Worm (Caenorhabditis elegans): ENCODE results near the gene T22B7.8.

Gene T22B7.8

DNA sequence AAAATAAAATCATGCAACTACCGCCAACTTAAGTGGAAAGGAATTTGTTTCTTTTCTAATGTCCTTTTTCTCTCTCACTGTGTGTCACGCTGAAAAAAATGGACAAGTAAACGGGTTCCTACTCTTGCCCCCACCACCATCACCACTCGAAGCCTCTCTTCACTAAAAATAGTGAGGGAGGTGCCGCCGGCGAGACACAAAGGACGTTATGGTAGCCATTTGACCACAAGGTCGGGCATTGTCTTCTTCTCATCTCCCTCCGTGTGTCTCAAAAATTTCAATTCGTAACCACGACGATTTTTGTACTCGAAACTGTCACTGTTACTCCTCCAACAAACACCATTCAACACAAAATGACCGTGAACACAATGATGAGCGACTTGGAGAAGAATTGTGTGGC lies 27.9 kb downstream of the T22B7.8 start, which contains the start of gene T22B7.22:
TSS of gene T22B7.22 (plus strand) at position 354 of the 400 bp plus-strand sequence.
- TF ChIP-seq nhr-25 (tag; optimal IDR thresholded peaks at IDR 0.05) (peak; percentile 83), aly-2 (tag; optimal IDR thresholded peaks at IDR 0.05) (no peak), nhr-43 (tag; optimal IDR thresholded peaks at IDR 0.05; ENCODE audit: poor library complexity, severe bottlenecking) (peak; percentile 28)

DNA sequence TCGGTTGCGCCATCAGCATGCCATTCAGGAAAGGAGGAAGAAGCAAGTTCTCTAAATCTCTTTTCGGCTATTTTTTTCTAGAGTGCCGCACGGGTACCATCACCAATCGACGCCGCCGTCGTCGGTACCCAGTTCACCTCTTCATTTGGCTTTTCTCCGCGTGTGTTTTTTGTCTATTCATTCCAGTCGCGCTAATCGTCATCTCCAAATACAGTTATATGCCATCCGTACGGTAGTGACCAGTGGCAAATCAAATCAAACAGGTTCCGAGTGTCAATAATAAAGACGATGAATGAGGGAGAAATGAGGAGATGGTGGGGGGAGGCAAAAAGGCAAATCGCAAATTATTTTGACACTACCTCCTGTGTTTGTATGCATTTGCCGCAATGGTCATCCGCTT lies 29.5 kb downstream of the T22B7.8 start:
- TF ChIP-seq nhr-25 (tag; optimal IDR thresholded peaks at IDR 0.05): peak; percentile 70
- no peak for TF ChIP-seq nhr-76 (tag; optimal IDR thresholded peaks at IDR 0.05)
- no peak for TF ChIP-seq nhr-12 (tag; optimal IDR thresholded peaks at IDR 0.05)
- no peak for TF ChIP-seq eor-1 (tag; optimal IDR thresholded peaks at IDR 0.05)

DNA sequence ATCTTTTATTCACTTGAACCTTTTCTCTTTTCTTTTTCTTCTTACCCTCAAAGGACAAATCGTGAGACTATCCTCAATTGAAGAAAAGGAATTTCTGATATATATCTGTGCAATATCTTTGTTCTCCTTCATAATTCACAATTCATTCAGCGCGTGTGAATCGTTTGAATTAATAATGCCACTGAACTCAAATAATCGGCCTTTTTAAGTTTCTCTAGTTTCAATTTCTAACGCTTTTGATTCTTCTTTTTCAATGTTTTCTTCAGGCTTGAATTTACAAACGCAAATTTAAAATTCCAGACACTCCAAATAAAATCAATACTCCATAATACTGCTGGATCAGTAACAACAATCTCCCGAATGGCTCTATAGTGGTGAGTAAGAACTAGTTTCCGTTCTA lies 31.8 kb downstream of the T22B7.8 start, which contains the start of gene egl-13:
TSS of gene egl-13 (plus strand) at position 301 of the 400 bp plus-strand sequence.
- TF ChIP-seq fkh-10 (GFP tag; optimal IDR thresholded peaks at IDR 0.05) (no peak), lsy-12 (tag; optimal IDR thresholded peaks at IDR 0.05) (no peak), tbx-2 (tag; optimal IDR thresholded peaks at IDR 0.05) (no peak), eor-1 (tag; optimal IDR thresholded peaks at IDR 0.05) (no peak), nhr-23 (tag; optimal IDR thresholded peaks at IDR 0.05) (no peak), unc-62 (GFP tag; optimal IDR thresholded peaks at IDR 0.05) (no peak), hmg-11 (tag; optimal IDR thresholded peaks at IDR 0.05) (no peak)

DNA sequence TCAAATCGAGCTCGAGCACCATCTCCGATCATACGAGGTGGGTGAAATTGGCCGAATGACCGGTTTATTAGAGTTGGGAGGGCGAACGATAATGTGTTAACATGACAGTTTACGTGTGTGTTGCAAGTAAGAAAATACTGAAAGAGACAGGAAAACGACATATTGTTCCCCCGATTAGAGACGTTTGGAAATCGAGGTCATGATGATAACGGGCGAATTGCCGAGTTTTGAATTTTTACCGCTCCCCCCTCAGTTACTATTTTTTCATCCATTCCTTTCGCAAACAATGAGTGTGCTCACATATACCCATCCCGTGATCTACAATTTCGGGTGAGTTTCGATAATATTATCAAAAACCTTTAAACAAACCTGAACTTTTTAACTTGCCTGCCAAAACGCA lies 38.0 kb downstream of the T22B7.8 start:
- TF ChIP-seq jun-1 (tag; optimal IDR thresholded peaks at IDR 0.05) (peak; percentile 17), elt-2 (tag; optimal IDR thresholded peaks at IDR 0.05) (peak; percentile 82), ceh-16 (tag; optimal IDR thresholded peaks at IDR 0.05) (no peak), pqm-1 (tag; optimal IDR thresholded peaks at IDR 0.05) (peak; percentile 45), pha-4 (tag; optimal IDR thresholded peaks at IDR 0.05) (peak; percentile 41), nhr-12 (tag; optimal IDR thresholded peaks at IDR 0.05) (no peak)

DNA sequence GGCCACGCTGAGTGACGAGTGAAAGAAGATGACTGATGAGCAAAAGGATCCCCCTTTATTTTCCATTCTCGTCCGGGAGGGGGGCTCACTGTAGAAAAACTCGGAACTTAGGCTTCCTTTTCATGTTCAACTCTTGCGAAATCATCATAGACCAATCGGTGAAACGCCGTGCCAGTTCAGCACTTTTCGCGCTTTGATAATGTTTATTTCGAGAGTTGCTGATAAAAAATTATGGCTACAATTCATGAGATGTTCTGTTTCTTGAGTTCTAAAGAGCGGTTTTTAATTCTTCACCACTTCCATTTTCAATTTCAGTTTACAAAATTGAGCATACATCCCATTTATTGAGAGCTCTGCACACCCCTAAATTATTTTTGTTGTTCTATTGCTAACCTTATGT lies 39.1 kb downstream of the T22B7.8 start:
- TF ChIP-seq ceh-16 (tag; optimal IDR thresholded peaks at IDR 0.05) (no peak), elt-2 (tag; optimal IDR thresholded peaks at IDR 0.05) (peak; percentile 56), pqm-1 (tag; optimal IDR thresholded peaks at IDR 0.05) (peak; percentile 37), elt-3 (tag; optimal IDR thresholded peaks at IDR 0.05) (no peak)

DNA sequence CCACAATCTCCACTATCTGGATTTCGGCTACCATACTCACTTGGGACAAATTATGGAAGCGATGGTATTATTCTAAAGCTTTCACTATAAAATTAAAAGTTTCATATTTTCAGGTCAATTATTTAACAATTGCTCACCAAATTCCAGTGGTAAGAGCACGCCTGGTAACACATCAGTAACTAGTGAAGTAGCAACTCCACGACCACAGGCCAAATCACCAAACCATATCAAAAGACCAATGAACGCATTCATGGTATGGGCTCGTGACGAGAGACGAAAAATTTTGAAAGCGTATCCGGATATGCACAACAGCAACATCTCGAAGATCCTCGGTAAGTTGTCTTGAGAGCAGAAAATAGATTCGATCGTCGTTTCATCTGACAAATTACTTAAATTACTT lies 40.9 kb downstream of the T22B7.8 start:
- no peak for TF ChIP-seq lin-39 (tag; optimal IDR thresholded peaks at IDR 0.05)
- no peak for TF ChIP-seq nhr-12 (tag; optimal IDR thresholded peaks at IDR 0.05)
- TF ChIP-seq fkh-10 (GFP tag; optimal IDR thresholded peaks at IDR 0.05): no peak
- TF ChIP-seq jun-1 (tag; optimal IDR thresholded peaks at IDR 0.05): no peak
- no peak for TF ChIP-seq ztf-4 (tag; optimal IDR thresholded peaks at IDR 0.05)
- TF ChIP-seq lsy-12 (tag; optimal IDR thresholded peaks at IDR 0.05): no peak
- no peak for TF ChIP-seq mml-1 (tag; optimal IDR thresholded peaks at IDR 0.05)
- TF ChIP-seq ceh-9 (tag; optimal IDR thresholded peaks at IDR 0.05): no peak
- no peak for TF ChIP-seq skn-1 (tag; optimal IDR thresholded peaks at IDR 0.05)
- no peak for TF ChIP-seq pha-4 (tag; optimal IDR thresholded peaks at IDR 0.05)
- no peak for TF ChIP-seq aly-2 (tag; optimal IDR thresholded peaks at IDR 0.05)
- no peak for TF ChIP-seq daf-12 (tag; optimal IDR thresholded peaks at IDR 0.05)
- no peak for TF ChIP-seq egl-5 (tag; optimal IDR thresholded peaks at IDR 0.05)
- TF ChIP-seq tbx-2 (tag; optimal IDR thresholded peaks at IDR 0.05): no peak
- TF ChIP-seq ama-1 (optimal IDR thresholded peaks at IDR 0.05): no peak

DNA sequence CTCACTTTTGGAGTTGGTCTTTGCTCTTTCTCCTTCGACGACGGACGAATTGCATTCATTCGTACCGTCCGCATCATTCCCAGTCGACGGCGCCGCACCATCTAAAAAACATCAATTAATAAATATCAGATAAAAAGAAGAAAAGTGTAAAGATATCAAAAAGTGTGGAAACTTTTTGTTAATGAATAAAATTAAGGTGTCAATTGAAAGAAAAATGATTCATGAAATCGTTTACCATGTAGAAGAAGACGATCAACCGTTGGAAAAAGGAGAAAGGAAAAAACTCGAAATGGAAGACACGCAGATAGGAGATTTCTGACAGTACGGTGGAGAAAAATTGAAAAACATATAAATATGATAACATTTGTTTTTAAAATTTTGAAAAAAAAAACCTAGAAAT lies 48.4 kb downstream of the T22B7.8 start, which contains the start of gene set-19:
TSS of gene set-19 (minus strand) at position 101 of the 400 bp plus-strand sequence.
- TF ChIP-seq egl-27 (tag; optimal IDR thresholded peaks at IDR 0.05) (no peak), eor-1 (tag; optimal IDR thresholded peaks at IDR 0.05) (no peak)

DNA sequence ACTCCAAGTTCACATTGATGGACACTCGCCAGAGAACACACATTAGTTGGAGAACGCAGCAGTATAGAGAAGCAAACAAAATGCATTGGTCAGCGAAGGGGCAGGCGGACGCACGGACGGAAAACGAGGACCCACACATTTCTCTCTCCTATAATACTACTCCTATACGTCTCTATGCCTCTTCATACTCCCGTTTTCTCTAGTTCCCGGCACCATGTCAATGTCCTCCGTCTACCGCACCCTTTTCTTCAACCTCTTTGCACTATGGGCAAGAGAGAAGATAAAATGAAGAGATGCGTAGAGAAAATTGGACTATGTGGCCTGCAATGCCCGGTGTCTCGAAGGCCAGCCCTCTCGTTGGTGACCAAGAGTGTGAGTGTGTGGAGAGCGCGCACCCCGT lies 54.3 kb downstream of the T22B7.8 start, which contains the start of gene set-20:
TSS of gene set-20 (minus strand) at position 94 of the 400 bp plus-strand sequence.
- TF ChIP-seq daf-12 (tag; optimal IDR thresholded peaks at IDR 0.05) (no peak), aly-2 (tag; optimal IDR thresholded peaks at IDR 0.05) (no peak), elt-1 (tag; optimal IDR thresholded peaks at IDR 0.05) (no peak), ztf-4 (tag; optimal IDR thresholded peaks at IDR 0.05) (no peak), eor-1 (tag; optimal IDR thresholded peaks at IDR 0.05) (no peak), ceh-28 (tag; optimal IDR thresholded peaks at IDR 0.05) (no peak), elt-3 (tag; optimal IDR thresholded peaks at IDR 0.05) (no peak), lin-39 (tag; optimal IDR thresholded peaks at IDR 0.05) (peak; percentile 80), R02D3.7 (tag; optimal IDR thresholded peaks at IDR 0.05) (no peak), fkh-2 (tag; optimal IDR thresholded peaks at IDR 0.05) (no peak), ceh-16 (tag; optimal IDR thresholded peaks at IDR 0.05) (no peak), nhr-25 (tag; optimal IDR thresholded peaks at IDR 0.05) (peak; percentile 72), nhr-12 (tag; optimal IDR thresholded peaks at IDR 0.05) (no peak), egl-5 (tag; optimal IDR thresholded peaks at IDR 0.05) (no peak), jun-1 (tag; optimal IDR thresholded peaks at IDR 0.05) (peak; percentile 20), nhr-237 (tag; optimal IDR thresholded peaks at IDR 0.05) (no peak), nhr-28 (tag; optimal IDR thresholded peaks at IDR 0.05) (no peak), ZK546.5 (tag; optimal IDR thresholded peaks at IDR 0.05) (no peak), ceh-82 (tag; optimal IDR thresholded peaks at IDR 0.05) (no peak), mml-1 (tag; optimal IDR thresholded peaks at IDR 0.05) (no peak), unc-62 (GFP tag; optimal IDR thresholded peaks at IDR 0.05) (no peak), snpc-4 (tag; optimal IDR thresholded peaks at IDR 0.05) (peak; percentile 59), fkh-10 (GFP tag; optimal IDR thresholded peaks at IDR 0.05) (no peak), nhr-76 (tag; optimal IDR thresholded peaks at IDR 0.05) (no peak), pqm-1 (tag; optimal IDR thresholded peaks at IDR 0.05) (no peak)

Data from whole organism, L3 larva.